Fruit fly (Drosophila melanogaster) whole organism, adult: Measurements from ENCODE around the gene mbo.

Experiments
- CG1620 ChIP-seq: fragments of 200-800 bp; sonication (Bioruptor generic); optimal IDR thresholded peaks from 2 replicates; lab custom pipeline; 2016; ENCODE audit warnings: missing biosample characterization, missing genetic modification characterization
- CG33017 ChIP-seq: fragments of 200-800 bp; sonication (Bioruptor generic); optimal IDR thresholded peaks from 2 replicates; lab custom pipeline; 2018; ENCODE audit warnings: missing biosample characterization, mild to moderate bottlenecking, missing genetic modification characterization, moderate library complexity
- CG7101 ChIP-seq: fragments of 200-800 bp; sonication (Bioruptor generic); optimal IDR thresholded peaks from 2 replicates; lab custom pipeline; 2018; ENCODE audit warnings: missing biosample characterization, mild to moderate bottlenecking, missing genetic modification characterization, moderate library complexity
- cic ChIP-seq: fragments of 200-800 bp; sonication (Bioruptor generic); optimal IDR thresholded peaks from 2 replicates; lab custom pipeline; 2017; ENCODE audit warnings: missing biosample characterization, mild to moderate bottlenecking, missing genetic modification characterization, moderate library complexity
- kay ChIP-seq: fragments of 200-800 bp; sonication (Bioruptor generic); peaks from one replicate; lab custom pipeline; 2016; ENCODE audit warnings: missing biosample characterization, missing genetic modification characterization, borderline replicate concordance

DNA sequence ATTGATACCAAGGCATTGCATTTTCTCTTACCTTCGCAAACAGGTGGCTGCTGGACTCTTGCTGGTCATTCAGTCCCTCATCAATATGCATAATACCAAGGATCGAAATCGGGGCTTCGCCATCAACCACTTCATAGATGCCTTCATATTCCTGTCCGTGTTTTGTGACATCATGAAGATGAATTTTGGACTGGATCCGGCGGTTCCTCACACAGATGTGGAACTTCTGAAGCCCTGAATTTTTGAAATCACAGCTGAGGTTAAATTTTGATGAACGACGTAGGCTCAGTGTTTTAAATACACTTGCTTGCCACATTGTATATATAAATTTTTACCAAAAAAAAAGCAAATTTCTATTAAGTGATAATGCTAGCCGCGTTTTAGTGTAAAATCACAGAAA lies 18.2 kb upstream of the mbo start, which contains the start of gene Past1:
- TF ChIP-seq CG1620 (no peak), CG33017 (tag; lab: Kevin White, UChicago) (no peak), kay (GFP tag; lab: Kevin White, UChicago) (no peak), CG7101 (tag; lab: Kevin White, UChicago) (no peak), cic (no peak)
